Worm (Caenorhabditis elegans) whole organism, young adult: ENCODE results near the gene nhr-70.

Source experiments
- F22D6.2 ChIP-seq: sonication (generic microtip); optimal IDR thresholded peaks from 2 replicates; lab custom pipeline; 2016; ENCODE audit warnings: mild to moderate bottlenecking, missing genetic modification characterization, missing compliant biosample characterization
- F39B2.1 ChIP-seq: fragments of 200-800 bp; sonication (Bioruptor generic); IDR thresholded peaks from 2 replicates; pipeline ENCODE4 v1.3.6; 2022; ENCODE audit warnings: missing genetic modification reagents, missing genetic modification characterization, missing compliant biosample characterization
- F52B5.7 ChIP-seq: sonication (generic microtip); optimal IDR thresholded peaks from 2 replicates; lab custom pipeline; 2016; ENCODE audit warnings: mild to moderate bottlenecking, missing genetic modification characterization, missing compliant biosample characterization
- F57A8.1 ChIP-seq: fragments of 200-800 bp; sonication (Bioruptor generic); optimal IDR thresholded peaks from 2 replicates; lab custom pipeline; 2018; ENCODE audit warnings: mild to moderate bottlenecking, missing genetic modification characterization, moderate library complexity, missing compliant biosample characterization
- T07F8.4 ChIP-seq: sonication (generic microtip); optimal IDR thresholded peaks from 2 replicates; lab custom pipeline; 2016; ENCODE audit warnings: mild to moderate bottlenecking, missing genetic modification characterization, moderate library complexity, missing compliant biosample characterization
- Y53G8AR.9 ChIP-seq: fragments of 200-800 bp; sonication (Bioruptor generic); conservative IDR thresholded peaks from 2 replicates; pipeline ENCODE4 v1.3.6; 2022; ENCODE audit warnings: missing genetic modification reagents, missing genetic modification characterization, missing compliant biosample characterization
- Y79H2A.3 ChIP-seq: fragments of 200-800 bp; sonication (Bioruptor generic); conservative IDR thresholded peaks from 2 replicates; pipeline ENCODE4 v1.3.6; 2022; ENCODE audit warnings: missing genetic modification reagents, missing genetic modification characterization, missing compliant biosample characterization
- ZK185.1 ChIP-seq: sonication (generic microtip); optimal IDR thresholded peaks from 2 replicates; lab custom pipeline; 2016; ENCODE audit warnings: mild to moderate bottlenecking, missing genetic modification characterization, missing compliant biosample characterization; ENCODE audit not compliant: poor library complexity, severe bottlenecking
- aptf-3 ChIP-seq: fragments of 200-800 bp; sonication (Bioruptor generic); IDR thresholded peaks from 2 replicates; pipeline ENCODE4 v1.3.6; 2022; ENCODE audit warnings: missing genetic modification characterization, missing compliant biosample characterization
- attf-6 ChIP-seq: fragments of 200-800 bp; sonication (Bioruptor generic); IDR thresholded peaks from 2 replicates; pipeline ENCODE4 v1.3.6; 2022; ENCODE audit warnings: missing genetic modification reagents, missing genetic modification characterization, missing compliant biosample characterization
- bed-2 ChIP-seq: fragments of 200-800 bp; sonication (Bioruptor generic); IDR thresholded peaks from 2 replicates; pipeline ENCODE4 v1.3.6; 2022; ENCODE audit warnings: missing genetic modification reagents, missing genetic modification characterization, missing compliant biosample characterization
- ccch-3 ChIP-seq: fragments of 200-800 bp; sonication (Bioruptor generic); optimal IDR thresholded peaks from 2 replicates; lab custom pipeline; 2018; ENCODE audit warnings: mild to moderate bottlenecking, missing genetic modification characterization, missing compliant biosample characterization
- cebp-1 ChIP-seq, 2 experiments: fragments of 200-800 bp in 1 of 2; sonication (Bioruptor generic) in 1 of 2; sonication (generic microtip) in 1 of 2; IDR thresholded peaks in 1 of 2; optimal IDR thresholded peaks in 1 of 2; 2 replicates each; pipeline versions ENCODE4 v1.3.6 to Lab custom; 2017 to 2022; ENCODE audit warnings: missing compliant biosample characterization in 2 of 2, missing genetic modification characterization in 2 of 2, mild to moderate bottlenecking in 1 of 2, missing genetic modification reagents in 1 of 2, moderate library complexity in 1 of 2
- ceh-40 ChIP-seq: fragments of 200-800 bp; sonication (Bioruptor generic); IDR thresholded peaks from 2 replicates; pipeline ENCODE4 v1.3.6; 2022; ENCODE audit warnings: missing genetic modification characterization, missing compliant biosample characterization
- efl-1 ChIP-seq: fragments of 150-350 bp; optimal IDR thresholded peaks from 2 replicates; lab custom pipeline; 2014; ENCODE audit warnings: missing biosample characterization, missing genetic modification reagents, missing genetic modification characterization
- ekl-4 ChIP-seq: fragments of 200-800 bp; sonication (Bioruptor generic); IDR thresholded peaks from 2 replicates; pipeline ENCODE4 v1.3.6; 2022; ENCODE audit warnings: missing genetic modification reagents, missing genetic modification characterization, missing compliant biosample characterization
- gei-17 ChIP-seq: fragments of 200-800 bp; sonication (Bioruptor generic); optimal IDR thresholded peaks from 2 replicates; lab custom pipeline; 2018; ENCODE audit warnings: mild to moderate bottlenecking, missing genetic modification characterization, missing compliant biosample characterization
- hlh-12 ChIP-seq: sonication (generic microtip); optimal IDR thresholded peaks from 2 replicates; lab custom pipeline; 2016; ENCODE audit warnings: missing genetic modification characterization, missing compliant biosample characterization
- hlh-26 ChIP-seq: fragments of 200-800 bp; sonication (Bioruptor generic); conservative IDR thresholded peaks from 2 replicates; pipeline ENCODE4 v1.3.6; 2022; ENCODE audit warnings: missing genetic modification reagents, missing genetic modification characterization, missing compliant biosample characterization
- hmg-1.2 ChIP-seq: fragments of 200-800 bp; sonication (Bioruptor generic); IDR thresholded peaks from 2 replicates; pipeline ENCODE4 v1.3.6; 2022; ENCODE audit warnings: missing genetic modification reagents, missing genetic modification characterization, missing compliant biosample characterization
- hrde-1 ChIP-seq: sonication (generic microtip); optimal IDR thresholded peaks from 2 replicates; lab custom pipeline; 2016; ENCODE audit warnings: missing genetic modification characterization, mild to moderate bottlenecking, missing compliant biosample characterization, moderate library complexity, missing genotype, missing genetic modification reagents, borderline replicate concordance
- hsf-1 ChIP-seq: fragments of 200-800 bp; sonication (Bioruptor generic); IDR thresholded peaks from 2 replicates; pipeline ENCODE4 v1.3.6; 2022; ENCODE audit warnings: missing genetic modification reagents, missing genetic modification characterization, missing compliant biosample characterization
- lag-1 ChIP-seq: fragments of 200-800 bp; sonication (Bioruptor generic); IDR thresholded peaks from 2 replicates; pipeline ENCODE4 v1.3.6; 2022; ENCODE audit warnings: missing genetic modification reagents, missing genetic modification characterization, missing compliant biosample characterization
- let-526 ChIP-seq: fragments of 200-800 bp; sonication (Bioruptor generic); IDR thresholded peaks from 2 replicates; pipeline ENCODE4 v1.3.6; 2022; ENCODE audit warnings: missing genetic modification reagents, missing genetic modification characterization, missing compliant biosample characterization
- lin-54 ChIP-seq: fragments of 200-800 bp; sonication (Bioruptor generic); optimal IDR thresholded peaks from 2 replicates; lab custom pipeline; 2018; ENCODE audit warnings: mild to moderate bottlenecking, missing genetic modification characterization, missing compliant biosample characterization
- madf-3 ChIP-seq: fragments of 200-800 bp; sonication (Bioruptor generic); IDR thresholded peaks from 2 replicates; pipeline ENCODE4 v1.3.6; 2022; ENCODE audit warnings: missing genetic modification reagents, missing genetic modification characterization, missing compliant biosample characterization
- madf-8 ChIP-seq: fragments of 200-800 bp; sonication (Bioruptor generic); conservative IDR thresholded peaks from 2 replicates; pipeline ENCODE4 v1.3.6; 2022; ENCODE audit warnings: missing genetic modification reagents, missing genetic modification characterization, missing compliant biosample characterization
- mcd-1 ChIP-seq: fragments of 200-800 bp; sonication (Bioruptor generic); IDR thresholded peaks from 2 replicates; pipeline ENCODE4 v1.3.6; 2022; ENCODE audit warnings: missing genetic modification reagents, missing genetic modification characterization, missing compliant biosample characterization
- mes-4 ChIP-seq: sonication (generic microtip); optimal IDR thresholded peaks from 2 replicates; lab custom pipeline; 2016; ENCODE audit warnings: missing genotype, missing genetic modification characterization, missing compliant biosample characterization
- nfya-1 ChIP-seq: sonication (generic microtip); optimal IDR thresholded peaks from 2 replicates; lab custom pipeline; 2017; ENCODE audit warnings: antibody characterized with exemption, missing compliant biosample characterization, missing genetic modification characterization, borderline replicate concordance; ENCODE audit not compliant: insufficient read depth
- nfyb-1 ChIP-seq: fragments of 200-800 bp; sonication (Bioruptor generic); IDR thresholded peaks from 2 replicates; pipeline ENCODE4 v1.3.6; 2022; ENCODE audit warnings: missing genetic modification reagents, missing genetic modification characterization, missing compliant biosample characterization
- nhr-179 ChIP-seq: sonication (generic microtip); optimal IDR thresholded peaks from 2 replicates; lab custom pipeline; 2016; ENCODE audit warnings: mild to moderate bottlenecking, missing genetic modification characterization, missing compliant biosample characterization
- repo-1 ChIP-seq: sonication (generic microtip); optimal IDR thresholded peaks from 2 replicates; lab custom pipeline; 2017; ENCODE audit warnings: mild to moderate bottlenecking, missing genetic modification characterization, missing compliant biosample characterization
- snpc-3.4 ChIP-seq: sonication (generic microtip); optimal IDR thresholded peaks from 2 replicates; lab custom pipeline; 2017; ENCODE audit warnings: missing genetic modification characterization, mild to moderate bottlenecking, missing compliant biosample characterization, antibody characterized with exemption, moderate library complexity, missing genotype, missing genetic modification reagents
- snpc-4 ChIP-seq, 5 experiments: fragments of 150-350 bp in 1 of 5; sonication (generic microtip) in 4 of 5; optimal IDR thresholded peaks; 2 replicates each; lab custom pipeline; 2014 to 2018; ENCODE audit warnings: missing genetic modification characterization in 5 of 5, missing biosample characterization in 3 of 5, antibody characterized with exemption in 2 of 5, mild to moderate bottlenecking in 2 of 5, missing compliant biosample characterization in 2 of 5, missing genotype in 2 of 5, moderate library complexity in 2 of 5, missing genetic modification reagents in 1 of 5
- sptf-2 ChIP-seq: fragments of 200-800 bp; sonication (Bioruptor generic); optimal IDR thresholded peaks from 2 replicates; lab custom pipeline; 2018; ENCODE audit warnings: mild to moderate bottlenecking, missing genetic modification characterization, missing compliant biosample characterization
- tbx-9 ChIP-seq: sonication (generic microtip); optimal IDR thresholded peaks from 2 replicates; lab custom pipeline; 2016; ENCODE audit warnings: borderline replicate concordance, missing genetic modification characterization, inconsistent platforms, missing compliant biosample characterization
- unc-62 ChIP-seq: fragments of 150-350 bp; optimal IDR thresholded peaks from 2 replicates; lab custom pipeline; 2014; ENCODE audit warnings: missing biosample characterization, missing genetic modification reagents, missing genetic modification characterization
- xnd-1 ChIP-seq: sonication (generic microtip); optimal IDR thresholded peaks from 2 replicates; lab custom pipeline; 2016; ENCODE audit warnings: missing genotype, missing genetic modification reagents, missing genetic modification characterization, missing compliant biosample characterization
- zfh-2 ChIP-seq: fragments of 200-800 bp; sonication (Bioruptor generic); conservative IDR thresholded peaks from 2 replicates; pipeline ENCODE4 v1.3.6; 2022; ENCODE audit warnings: missing genetic modification reagents, missing genetic modification characterization, missing compliant biosample characterization
- ztf-25 ChIP-seq: fragments of 200-800 bp; sonication (Bioruptor generic); IDR thresholded peaks from 2 replicates; pipeline ENCODE4 v1.3.6; 2022; ENCODE audit warnings: missing genetic modification reagents, missing genetic modification characterization, missing compliant biosample characterization
- ztf-26 ChIP-seq: sonication (generic microtip); optimal IDR thresholded peaks from 2 replicates; lab custom pipeline; 2017; ENCODE audit warnings: missing genetic modification characterization, missing compliant biosample characterization
- ztf-3 ChIP-seq: fragments of 200-800 bp; sonication (Bioruptor generic); optimal IDR thresholded peaks from 2 replicates; lab custom pipeline; 2018; ENCODE audit warnings: mild to moderate bottlenecking, missing genetic modification characterization, missing compliant biosample characterization

nhr-70 gene

DNA sequence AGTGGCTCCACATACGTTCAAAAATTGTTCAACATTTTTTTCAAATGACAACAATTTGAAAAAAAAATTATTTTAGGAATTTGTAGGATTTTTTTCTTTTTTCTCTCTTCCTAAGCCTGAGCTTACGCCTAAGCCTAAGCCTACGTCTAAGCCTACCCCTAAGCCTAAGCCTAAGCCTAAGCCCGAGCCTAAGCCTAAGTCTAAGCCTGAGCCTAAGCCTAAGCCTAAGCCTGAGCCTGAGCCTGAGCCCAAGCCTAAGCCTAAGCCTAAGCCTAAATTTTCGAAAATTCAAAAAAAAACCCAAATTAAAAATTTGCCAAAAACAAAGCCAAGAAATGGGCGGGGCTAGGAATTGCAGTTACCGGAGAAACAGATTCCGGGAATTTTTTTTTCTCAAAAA, 18.6 kb upstream of the nhr-70 start:
- no peak for TF ChIP-seq hrde-1
- TF ChIP-seq mes-4 = no peak
- no peak for TF ChIP-seq ztf-26 (tag; lab: Kevin White, UChicago)
- no peak for TF ChIP-seq F52B5.7 (tag; lab: Kevin White, UChicago)
- TF ChIP-seq nfyb-1 (GFP tag; lab: Robert Waterston, UW) = no peak
- no peak for TF ChIP-seq snpc-3.4 (tag; lab: Kevin White, UChicago)
- no peak for TF ChIP-seq F22D6.2 (tag; lab: Kevin White, UChicago)

DNA sequence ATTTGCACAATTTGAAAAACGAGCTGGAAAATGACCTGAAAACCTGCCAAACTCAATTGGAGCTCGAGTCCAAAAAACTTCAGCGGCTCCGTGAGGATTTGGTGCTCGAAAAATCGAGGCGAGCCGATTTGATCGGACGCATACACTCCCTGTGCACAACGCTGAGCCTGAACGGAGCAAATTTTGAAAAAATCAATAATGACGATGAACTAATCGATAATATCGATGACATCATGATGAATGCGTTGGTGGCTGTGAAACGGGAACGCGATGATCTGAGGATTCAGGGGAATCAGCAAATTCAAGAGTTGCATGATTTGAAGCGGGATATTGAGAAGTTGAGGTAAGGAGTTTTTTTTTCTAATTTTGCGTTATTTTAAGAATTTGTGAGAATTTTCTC, 10.9 kb upstream of the nhr-70 start:
- TF ChIP-seq ccch-3 (GFP tag; lab: Kevin White, UChicago) (no peak), nfyb-1 (GFP tag; lab: Robert Waterston, UW) (no peak), lin-54 (GFP tag; lab: Kevin White, UChicago) (no peak), ztf-3 (GFP tag; lab: Kevin White, UChicago) (no peak), tbx-9 (tag; lab: Kevin White, UChicago) (no peak), madf-3 (GFP tag; lab: Robert Waterston, UW) (no peak), hsf-1 (GFP tag; lab: Robert Waterston, UW) (no peak), repo-1 (tag; lab: Kevin White, UChicago) (no peak), ZK185.1 (no peak), madf-8 (no peak), lag-1 (GFP tag; lab: Robert Waterston, UW) (no peak), Y53G8AR.9 (GFP tag; lab: Robert Waterston, UW) (no peak), F57A8.1 (GFP tag; lab: Kevin White, UChicago) (no peak), sptf-2 (GFP tag; lab: Kevin White, UChicago) (no peak), mcd-1 (no peak), attf-6 (no peak), snpc-4 (GFP tag; optimal IDR thresholded peaks at IDR 0.05; lab: Kevin White, UChicago) (no peak), snpc-4 (tag; optimal IDR thresholded peaks at IDR 0.05; lab: Kevin White, UChicago) (no peak), efl-1 (GFP tag; lab: Kevin White, UChicago) (no peak)
- TF ChIP-seq, all 124 proteins: peak for 0

ce11 chrV:18613164-18613563, 3.2 kb upstream of the nhr-70 start:
- no peak for TF ChIP-seq nfya-1 (tag; lab: Kevin White, UChicago)
- TF ChIP-seq let-526 (GFP tag; lab: Robert Waterston, UW) = no peak
- no peak for TF ChIP-seq gei-17 (GFP tag; lab: Kevin White, UChicago)
- no peak for TF ChIP-seq hlh-12 (tag; lab: Kevin White, UChicago)
- TF ChIP-seq mes-4 = no peak
- no peak for TF ChIP-seq Y79H2A.3 (GFP tag; lab: Robert Waterston, UW)
- TF ChIP-seq cebp-1 (GFP tag; IDR thresholded peaks at IDR 0.05; lab: Robert Waterston, UW) = no peak
- no peak for TF ChIP-seq cebp-1 (tag; optimal IDR thresholded peaks at IDR 0.05; lab: Kevin White, UChicago)
- no peak for TF ChIP-seq nhr-179
- no peak for TF ChIP-seq xnd-1

ce11 chrV:18614498-18614897, 1.9 kb upstream of the nhr-70 start:
- TF ChIP-seq bed-2 (GFP tag; lab: Robert Waterston, UW) (no peak), gei-17 (GFP tag; lab: Kevin White, UChicago) (no peak), hmg-1.2 (GFP tag; lab: Robert Waterston, UW) (peak; percentile 95), ceh-40 (GFP tag; lab: Robert Waterston, UW) (no peak), hlh-26 (GFP tag; lab: Robert Waterston, UW) (no peak), F52B5.7 (tag; lab: Kevin White, UChicago) (no peak), unc-62 (GFP tag; lab: Kevin White, UChicago) (no peak), T07F8.4 (no peak), snpc-4 (GFP tag; optimal IDR thresholded peaks at IDR 0.05; lab: Kevin White, UChicago) (no peak), snpc-4 (tag; optimal IDR thresholded peaks at IDR 0.05; lab: Kevin White, UChicago) (peak in 2 of 4 experiments; percentile 36 to 69), cebp-1 (GFP tag; IDR thresholded peaks at IDR 0.05; lab: Robert Waterston, UW) (no peak), cebp-1 (tag; optimal IDR thresholded peaks at IDR 0.05; lab: Kevin White, UChicago) (peak; percentile 56), zfh-2 (GFP tag; lab: Robert Waterston, UW) (no peak), aptf-3 (no peak), ztf-25 (no peak), ccch-3 (GFP tag; lab: Kevin White, UChicago) (no peak), nfya-1 (tag; lab: Kevin White, UChicago) (no peak), F39B2.1 (no peak), ekl-4 (0 out of 2 replicates have a peak, but pooled peaks have one; percentile 14)
